Comparison of ENCODE assay signal across 4 worm cellular contexts in the genomic region with DNA sequence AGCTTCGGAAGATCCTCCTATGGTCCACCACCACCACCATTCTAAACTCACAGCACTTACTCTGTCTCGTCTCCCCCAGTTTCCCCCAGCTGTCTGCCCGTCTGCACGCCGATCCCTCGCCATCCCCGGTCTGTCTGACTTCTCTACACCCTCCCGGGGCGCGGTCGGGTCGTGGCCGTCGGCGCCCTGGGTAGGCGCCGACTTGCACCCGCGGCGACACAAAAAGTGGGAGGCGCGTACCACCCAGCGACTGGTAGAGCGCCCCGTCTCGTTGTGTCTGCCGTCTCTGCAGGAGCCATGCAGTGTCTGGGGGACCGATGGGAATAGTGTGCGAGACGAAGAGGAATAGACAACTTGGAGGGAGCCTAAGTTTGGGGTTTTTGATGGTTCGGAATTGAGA.
TF ChIP-seq lines count a peak whose summit lies in the region.

No protein-coding gene starts in this region.

TF ChIP-seq in whole organism, L2 larva, 48 proteins besides CTCF, POLR2A, EP300 and RAD21 (continues in another document):
- TF ChIP-seq lin-39 (tag; optimal IDR thresholded peaks at IDR 0.05; lab: Kevin White, UChicago) (no peak), ceh-82 (tag; optimal IDR thresholded peaks at IDR 0.05; lab: Kevin White, UChicago) (peak; percentile 83), dmd-4 (tag; optimal IDR thresholded peaks at IDR 0.05; lab: Kevin White, UChicago) (no peak), sma-3 (GFP tag; optimal IDR thresholded peaks at IDR 0.05; lab: Kevin White, UChicago) (peak; percentile 91), aly-2 (tag; optimal IDR thresholded peaks at IDR 0.05; lab: Kevin White, UChicago) (no peak), nhr-25 (tag; optimal IDR thresholded peaks at IDR 0.05; lab: Kevin White, UChicago) (peak; percentile 89), nhr-129 (tag; optimal IDR thresholded peaks at IDR 0.05; lab: Kevin White, UChicago) (peak; percentile 86), unc-39 (tag; optimal IDR thresholded peaks at IDR 0.05; lab: Kevin White, UChicago) (no peak), lin-13 (GFP tag; optimal IDR thresholded peaks at IDR 0.05; lab: Kevin White, UChicago) (peak; percentile 86), unc-62 (GFP tag; optimal IDR thresholded peaks at IDR 0.05; lab: Kevin White, UChicago) (peak; percentile 67), F13H6.1 (tag; optimal IDR thresholded peaks at IDR 0.05; lab: Kevin White, UChicago) (peak; percentile 97), nhr-6 (tag; optimal IDR thresholded peaks at IDR 0.05; lab: Kevin White, UChicago) (peak; percentile 54), peb-1 (tag; optimal IDR thresholded peaks at IDR 0.05; lab: Kevin White, UChicago) (no peak), sem-4 (tag; optimal IDR thresholded peaks at IDR 0.05; lab: Kevin White, UChicago) (peak; percentile 87), alr-1 (tag; optimal IDR thresholded peaks at IDR 0.05; lab: Kevin White, UChicago) (no peak), nhr-23 (tag; optimal IDR thresholded peaks at IDR 0.05; lab: Kevin White, UChicago) (no peak), egl-27 (tag; optimal IDR thresholded peaks at IDR 0.05; lab: Kevin White, UChicago) (peak; percentile 89), nhr-21 (tag; optimal IDR thresholded peaks at IDR 0.05; lab: Kevin White, UChicago) (peak; percentile 87), zag-1 (tag; optimal IDR thresholded peaks at IDR 0.05; lab: Kevin White, UChicago) (peak; percentile 93), nhr-237 (tag; optimal IDR thresholded peaks at IDR 0.05; lab: Kevin White, UChicago) (no peak), nhr-11 (tag; optimal IDR thresholded peaks at IDR 0.05; lab: Kevin White, UChicago) (no peak)

TF ChIP-seq in whole organism, L4 larva, 104 proteins besides CTCF, POLR2A, EP300 and RAD21 (continues in another document):
- TF ChIP-seq ama-1 (optimal IDR thresholded peaks at IDR 0.05; lab: Kevin White, UChicago) (no peak), ztf-7 (tag; optimal IDR thresholded peaks at IDR 0.05; lab: Kevin White, UChicago) (no peak), gei-8 (GFP tag; optimal IDR thresholded peaks at IDR 0.05; lab: Kevin White, UChicago) (no peak), zfp-3 (GFP tag; conservative IDR thresholded peaks at IDR 0.05; lab: Robert Waterston, UW) (no peak), rbr-2 (tag; optimal IDR thresholded peaks at IDR 0.05; lab: Kevin White, UChicago) (peak; percentile 92), arid-1 (GFP tag; conservative IDR thresholded peaks at IDR 0.05; lab: Robert Waterston, UW) (peak; percentile 60; the same call in 1 of the 2 replicates), aly-2 (tag; optimal IDR thresholded peaks at IDR 0.05; lab: Kevin White, UChicago) (no peak), T26A8.4 (GFP tag; IDR thresholded peaks at IDR 0.05; lab: Robert Waterston, UW) (peak; percentile 83), fos-1 (tag; optimal IDR thresholded peaks at IDR 0.05; lab: Kevin White, UChicago) (no peak), ceh-82 (tag; optimal IDR thresholded peaks at IDR 0.05; lab: Kevin White, UChicago) (no peak), mep-1 (tag; optimal IDR thresholded peaks at IDR 0.05; lab: Kevin White, UChicago) (peak; percentile 94), skn-1 (tag; optimal IDR thresholded peaks at IDR 0.05; lab: Kevin White, UChicago) (no peak), mdt-29 (GFP tag; IDR thresholded peaks at IDR 0.05; lab: Robert Waterston, UW) (no peak), ceh-32 (tag; optimal IDR thresholded peaks at IDR 0.05; lab: Kevin White, UChicago; ENCODE audit: poor library complexity) (no peak), F10B5.3 (tag; optimal IDR thresholded peaks at IDR 0.05; lab: Kevin White, UChicago) (peak; percentile 7), mxl-3 (GFP tag; optimal IDR thresholded peaks at IDR 0.05; lab: Kevin White, UChicago) (peak; percentile 90), egl-43 (GFP tag; IDR thresholded peaks at IDR 0.05; lab: Robert Waterston, UW) (peak; percentile 95), nhr-237 (tag; optimal IDR thresholded peaks at IDR 0.05; lab: Kevin White, UChicago) (no peak), nhr-42 (GFP tag; IDR thresholded peaks at IDR 0.05; lab: Robert Waterston, UW) (peak; percentile 82), ctbp-1 (GFP tag; IDR thresholded peaks at IDR 0.05; lab: Robert Waterston, UW) (peak; percentile 93), zip-11 (GFP tag; IDR thresholded peaks at IDR 0.05; lab: Robert Waterston, UW) (0 out of 2 replicates have a peak, but pooled peaks have one; percentile 51), ces-1 (GFP tag; optimal IDR thresholded peaks at IDR 0.05; lab: Kevin White, UChicago) (no peak), spr-1 (tag; optimal IDR thresholded peaks at IDR 0.05; lab: Kevin White, UChicago) (peak; percentile 80)

TF ChIP-seq in whole organism, late embryonic, 69 proteins besides CTCF, POLR2A, EP300 and RAD21 (continues in another document):
- TF ChIP-seq pax-1 (tag; optimal IDR thresholded peaks at IDR 0.05; lab: Kevin White, UChicago) (no peak), unc-3 (GFP tag; conservative IDR thresholded peaks at IDR 0.05; lab: Robert Waterston, UW) (peak; percentile 10; the same call in 1 of the 2 replicates), unc-3 (tag; optimal IDR thresholded peaks at IDR 0.05; lab: Kevin White, UChicago) (no peak), pros-1 (tag; optimal IDR thresholded peaks at IDR 0.05; lab: Kevin White, UChicago) (peak; percentile 95), lim-6 (tag; optimal IDR thresholded peaks at IDR 0.05; lab: Kevin White, UChicago) (peak; percentile 23), ceh-48 (tag; optimal IDR thresholded peaks at IDR 0.05; lab: Kevin White, UChicago) (no peak), ref-2 (tag; optimal IDR thresholded peaks at IDR 0.05; lab: Kevin White, UChicago) (peak; percentile 91), ceh-34 (tag; optimal IDR thresholded peaks at IDR 0.05; lab: Kevin White, UChicago) (peak; percentile 67), ztf-16 (tag; optimal IDR thresholded peaks at IDR 0.05; lab: Kevin White, UChicago) (no peak), mec-3 (tag; optimal IDR thresholded peaks at IDR 0.05; lab: Kevin White, UChicago; ENCODE audit: borderline replicate concordance) (no peak), F13H6.1 (tag; optimal IDR thresholded peaks at IDR 0.05; lab: Kevin White, UChicago) (peak; percentile 85), pqm-1 (tag; optimal IDR thresholded peaks at IDR 0.05; lab: Kevin White, UChicago) (peak; percentile 62), ceh-2 (tag; optimal IDR thresholded peaks at IDR 0.05; lab: Kevin White, UChicago) (peak; percentile 27), hlh-15 (tag; optimal IDR thresholded peaks at IDR 0.05; lab: Kevin White, UChicago) (no peak), ahr-1 (tag; optimal IDR thresholded peaks at IDR 0.05; lab: Kevin White, UChicago) (no peak), rnt-1 (tag; optimal IDR thresholded peaks at IDR 0.05; lab: Kevin White, UChicago) (peak; percentile 89), ceh-9 (tag; optimal IDR thresholded peaks at IDR 0.05; lab: Kevin White, UChicago) (no peak), ceh-14 (tag; optimal IDR thresholded peaks at IDR 0.05; lab: Kevin White, UChicago) (peak; percentile 70), ceh-30 (tag; optimal IDR thresholded peaks at IDR 0.05; lab: Kevin White, UChicago) (no peak), unc-86 (tag; optimal IDR thresholded peaks at IDR 0.05; lab: Kevin White, UChicago) (peak; percentile 51), dve-1 (tag; optimal IDR thresholded peaks at IDR 0.05; lab: Kevin White, UChicago) (peak; percentile 52), Y22D7AL.16 (tag; optimal IDR thresholded peaks at IDR 0.05; lab: Kevin White, UChicago) (no peak), hlh-30 (tag; optimal IDR thresholded peaks at IDR 0.05; lab: Kevin White, UChicago; ENCODE audit: insufficient read depth) (no peak), sox-2 (GFP tag; IDR thresholded peaks at IDR 0.05; lab: Robert Waterston, UW) (no peak), ceh-45 (GFP tag; IDR thresholded peaks at IDR 0.05; lab: Robert Waterston, UW) (no peak)

TF ChIP-seq in whole organism, mixed stage, embryonic, 35 proteins besides CTCF, POLR2A, EP300 and RAD21 (continues in another document):
- no peak for TF ChIP-seq cnd-1 (tag; optimal IDR thresholded peaks at IDR 0.05; lab: Kevin White, UChicago)
- no peak for TF ChIP-seq mab-5 (tag; optimal IDR thresholded peaks at IDR 0.05; lab: Kevin White, UChicago)
- peak; percentile 16 for TF ChIP-seq bed-3 (GFP tag; optimal IDR thresholded peaks at IDR 0.05; lab: Kevin White, UChicago)
- TF ChIP-seq ztf-11 (tag; optimal IDR thresholded peaks at IDR 0.05; lab: Kevin White, UChicago): no peak
- no peak for TF ChIP-seq nhr-28 (tag; optimal IDR thresholded peaks at IDR 0.05; lab: Kevin White, UChicago)
- no peak for TF ChIP-seq nhr-76 (tag; optimal IDR thresholded peaks at IDR 0.05; lab: Kevin White, UChicago)
- TF ChIP-seq flh-1 (GFP tag; optimal IDR thresholded peaks at IDR 0.05; lab: Kevin White, UChicago): peak; percentile 50
- peak; percentile 55 for TF ChIP-seq lsy-2 (tag; optimal IDR thresholded peaks at IDR 0.05; lab: Kevin White, UChicago)
- peak; percentile 69 for TF ChIP-seq ces-1 (GFP tag; optimal IDR thresholded peaks at IDR 0.05; lab: Kevin White, UChicago)
- TF ChIP-seq drap-1 (GFP tag; optimal IDR thresholded peaks at IDR 0.05; lab: Kevin White, UChicago): peak; percentile 52
- TF ChIP-seq unc-39 (tag; optimal IDR thresholded peaks at IDR 0.05; lab: Kevin White, UChicago): no peak
- peak; percentile 38 for TF ChIP-seq hlh-1 (tag; optimal IDR thresholded peaks at IDR 0.05; lab: Kevin White, UChicago)
- TF ChIP-seq nhr-237 (tag; optimal IDR thresholded peaks at IDR 0.05; lab: Kevin White, UChicago): peak; percentile 56
- no peak for TF ChIP-seq sem-2 (GFP tag; optimal IDR thresholded peaks at IDR 0.05; lab: Kevin White, UChicago)
- peak; percentile 47 for TF ChIP-seq pha-4 (tag; optimal IDR thresholded peaks at IDR 0.05; lab: Kevin White, UChicago)
- peak; percentile 77 for TF ChIP-seq sptf-1 (tag; optimal IDR thresholded peaks at IDR 0.05; lab: Kevin White, UChicago)
- no peak for TF ChIP-seq tbx-8 (GFP tag; optimal IDR thresholded peaks at IDR 0.05; lab: Kevin White, UChicago)
- TF ChIP-seq ceh-39 (tag; optimal IDR thresholded peaks at IDR 0.05; lab: Kevin White, UChicago): no peak
- peak; percentile 33 for TF ChIP-seq M03D4.4 (tag; optimal IDR thresholded peaks at IDR 0.05; lab: Kevin White, UChicago)
- TF ChIP-seq nhr-2 (tag; optimal IDR thresholded peaks at IDR 0.05; lab: Kevin White, UChicago): peak; percentile 77
- TF ChIP-seq mls-2 (tag; optimal IDR thresholded peaks at IDR 0.05; lab: Kevin White, UChicago): no peak
- no peak for TF ChIP-seq nhr-12 (tag; optimal IDR thresholded peaks at IDR 0.05; lab: Kevin White, UChicago)
- no peak for TF ChIP-seq elt-1 (tag; optimal IDR thresholded peaks at IDR 0.05; lab: Kevin White, UChicago; ENCODE audit: borderline replicate concordance, insufficient read depth)
- no peak for TF ChIP-seq snpc-4 (tag; optimal IDR thresholded peaks at IDR 0.05; lab: Kevin White, UChicago)
- no peak for TF ChIP-seq ceh-43 (GFP tag; optimal IDR thresholded peaks at IDR 0.05; lab: Kevin White, UChicago)
- peak; percentile 16 for TF ChIP-seq unc-62 (GFP tag; optimal IDR thresholded peaks at IDR 0.05; lab: Kevin White, UChicago)
- no peak for TF ChIP-seq lin-32 (GFP tag; optimal IDR thresholded peaks at IDR 0.05; lab: Kevin White, UChicago)
- TF ChIP-seq zip-8 (tag; optimal IDR thresholded peaks at IDR 0.05; lab: Kevin White, UChicago): no peak
- TF ChIP-seq blmp-1 (tag; optimal IDR thresholded peaks at IDR 0.05; lab: Kevin White, UChicago): no peak
